Worm (Caenorhabditis elegans) whole organism, L1 larva: ENCODE results near the gene F32D8.11.

Source experiments
- ceh-63 ChIP-seq: fragments of 200-800 bp; sonication (Bioruptor generic); optimal IDR thresholded peaks from 2 replicates; lab custom pipeline; 2018; ENCODE audit warnings: mild to moderate bottlenecking, missing genetic modification characterization, missing compliant biosample characterization
- dpl-1 ChIP-seq, 3 experiments: fragments of 150-350 bp in 2 of 3; sonication (generic microtip) in 1 of 3; optimal IDR thresholded peaks; 2 replicates each; lab custom pipeline; 2014 to 2017; ENCODE audit warnings: missing biosample characterization in 3 of 3, missing genetic modification characterization in 3 of 3, missing genetic modification reagents in 3 of 3
- efl-3 ChIP-seq: fragments of 200-800 bp; sonication (Bioruptor generic); optimal IDR thresholded peaks from 2 replicates; lab custom pipeline; 2018; ENCODE audit warnings: mild to moderate bottlenecking, missing genetic modification characterization, missing compliant biosample characterization
- hlh-4 ChIP-seq: sonication (generic microtip); optimal IDR thresholded peaks from 2 replicates; lab custom pipeline; 2016; ENCODE audit warnings: mild to moderate bottlenecking, missing genetic modification characterization, missing compliant biosample characterization
- nhr-28 ChIP-seq: fragments of 150-350 bp; optimal IDR thresholded peaks from 2 replicates; lab custom pipeline; 2014; ENCODE audit warnings: missing biosample characterization, missing genetic modification characterization
- nhr-77 ChIP-seq: fragments of 150-350 bp; optimal IDR thresholded peaks from 2 replicates; lab custom pipeline; 2014; ENCODE audit warnings: missing biosample characterization, missing genetic modification characterization
- unc-130 ChIP-seq: fragments of 150-350 bp; optimal IDR thresholded peaks from 2 replicates; lab custom pipeline; 2017; ENCODE audit warnings: missing biosample characterization, missing genetic modification characterization, inconsistent platforms
- unc-62 ChIP-seq: fragments of 150-350 bp; optimal IDR thresholded peaks from 2 replicates; lab custom pipeline; 2014; ENCODE audit warnings: missing biosample characterization, missing genetic modification reagents, missing genetic modification characterization
- ztf-11 ChIP-seq, 2 experiments: sonication (generic microtip); optimal IDR thresholded peaks; 2 replicates each; lab custom pipeline; 2016 to 2017; ENCODE audit warnings: missing genetic modification characterization in 2 of 2, missing biosample characterization in 1 of 2, missing compliant biosample characterization in 1 of 2

- TF ChIP-seq ztf-11 (tag; optimal IDR thresholded peaks at IDR 0.05; lab: Kevin White, UChicago) (no peak), unc-62 (GFP tag; lab: Kevin White, UChicago) (no peak), dpl-1 (GFP tag; optimal IDR thresholded peaks at IDR 0.05; lab: Kevin White, UChicago) (no peak), nhr-28 (no peak), unc-130 (tag; lab: Kevin White, UChicago) (no peak), efl-3 (GFP tag; lab: Kevin White, UChicago) (no peak), ceh-63 (GFP tag; lab: Kevin White, UChicago) (no peak), hlh-4 (no peak), nhr-77 (tag; lab: Kevin White, UChicago) (no peak)
Observed at ce11 chrV:10901125-10901524, 12.2 kb upstream of the F32D8.11 start, which contains the start of gene spp-16.
